Worm (Caenorhabditis elegans) whole organism, midembryonic: ENCODE data around the gene F54H12.2.

Source experiments
- T22C8.4 ChIP-seq: fragments of 200-800 bp; sonication (Bioruptor generic); IDR thresholded peaks from 2 replicates; pipeline ENCODE4 v1.3.6; 2022; ENCODE audit warnings: missing genetic modification characterization, missing compliant biosample characterization
- cog-1 ChIP-seq: sonication (generic microtip); optimal IDR thresholded peaks from 2 replicates; lab custom pipeline; 2016; ENCODE audit warnings: missing genetic modification characterization, missing compliant biosample characterization
- flt-1 ChIP-seq: fragments of 200-800 bp; sonication (Bioruptor generic); IDR thresholded peaks from 2 replicates; pipeline ENCODE4 v1.3.6; 2022; ENCODE audit warnings: missing genetic modification characterization, missing compliant biosample characterization
- klf-2 ChIP-seq: fragments of 200-800 bp; sonication (Bioruptor generic); conservative IDR thresholded peaks from 2 replicates; pipeline ENCODE4 v1.3.6; 2022; ENCODE audit warnings: missing genetic modification reagents, missing genetic modification characterization, missing compliant biosample characterization
- med-1 ChIP-seq: sonication (generic microtip); optimal IDR thresholded peaks from 2 replicates; lab custom pipeline; 2017; ENCODE audit warnings: missing genetic modification characterization, mild to moderate bottlenecking, missing compliant biosample characterization, antibody characterized with exemption, missing genetic modification reagents; ENCODE audit not compliant: insufficient read depth
- ref-1 ChIP-seq: fragments of 200-800 bp; sonication (Bioruptor generic); conservative IDR thresholded peaks from 2 replicates; pipeline ENCODE4 v1.3.6; 2022; ENCODE audit warnings: missing genetic modification reagents, missing genetic modification characterization, missing compliant biosample characterization
- tab-1 ChIP-seq: fragments of 200-800 bp; sonication (Bioruptor generic); IDR thresholded peaks from 2 replicates; pipeline ENCODE4 v1.3.6; 2022; ENCODE audit warnings: missing genetic modification characterization, missing compliant biosample characterization
- ztf-29 ChIP-seq: fragments of 200-800 bp; sonication (Bioruptor generic); IDR thresholded peaks from 2 replicates; pipeline ENCODE4 v1.3.6; 2022; ENCODE audit warnings: missing genetic modification reagents, missing genetic modification characterization, missing compliant biosample characterization

- TF ChIP-seq tab-1 (GFP tag; lab: Robert Waterston, UW) (no peak), flt-1 (GFP tag; lab: Robert Waterston, UW) (no peak), ztf-29 (no peak), med-1 (GFP tag; lab: Kevin White, UChicago) (no peak), cog-1 (tag; lab: Kevin White, UChicago) (no peak), ref-1 (GFP tag; lab: Robert Waterston, UW) (no peak), klf-2 (no peak), T22C8.4 (no peak)
These were observed 7.4 kb upstream of the F54H12.2 start, which contains the start of gene C29E4.9 for ce11 chrIII:7956965-7957364.
